Worm (Caenorhabditis elegans): ENCODE results near the gene B0416.5.

DNA sequence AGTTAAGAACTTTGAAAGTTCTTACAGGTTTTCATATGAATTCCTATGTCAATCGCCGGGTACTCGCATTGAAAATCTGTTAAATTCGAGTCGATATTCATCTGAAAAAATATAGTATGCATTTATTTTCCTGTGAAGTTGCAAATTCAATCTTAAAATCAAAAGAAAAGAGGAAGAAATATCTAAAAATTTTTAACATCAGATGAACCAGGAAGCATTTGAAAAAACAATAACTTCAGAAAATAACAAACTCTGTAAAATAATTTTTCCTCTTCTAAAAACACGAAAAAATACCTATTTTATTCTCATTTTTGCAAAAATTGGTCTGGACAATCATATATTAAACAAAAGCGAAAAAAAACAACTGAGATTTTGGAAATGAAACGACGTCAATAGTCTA lies 48.4 kb upstream of the B0416.5 start, which contains the start of gene npr-7:
- TF ChIP-seq F13C5.2 (tag; optimal IDR thresholded peaks at IDR 0.05) (no peak), tbx-37 (GFP tag; conservative IDR thresholded peaks at IDR 0.05) (no peak), ama-1 (optimal IDR thresholded peaks at IDR 0.05) (no peak), tbx-11 (GFP tag; IDR thresholded peaks at IDR 0.05) (no peak)
